Fruit fly (Drosophila melanogaster) whole organism, prepupa: ENCODE data around the gene Glg1.

Source experiments
- Blimp-1 ChIP-seq: fragments of 200-800 bp; sonication (Bioruptor generic); optimal IDR thresholded peaks from 3 replicates; lab custom pipeline; 2017; ENCODE audit warnings: missing biosample characterization, missing genetic modification characterization, mild to moderate bottlenecking, moderate library complexity, missing genetic modification reagents
- CG10631 ChIP-seq: fragments of 200-800 bp; sonication (Bioruptor generic); optimal IDR thresholded peaks from 2 replicates; lab custom pipeline; 2016; ENCODE audit warnings: missing biosample characterization, missing genetic modification characterization
- CG10669 ChIP-seq: fragments of 200-800 bp; sonication (Bioruptor generic); optimal IDR thresholded peaks from 3 replicates; lab custom pipeline; 2018; ENCODE audit warnings: missing biosample characterization, mild to moderate bottlenecking, missing genetic modification characterization, moderate library complexity
- CG11294 ChIP-seq: fragments of 200-800 bp; sonication (Bioruptor generic); IDR thresholded peaks from 2 replicates; pipeline ENCODE4 v1.3.6; 2022; ENCODE audit warnings: missing biosample characterization, missing genetic modification characterization
- CG11902 ChIP-seq: fragments of 200-800 bp; sonication (Bioruptor generic); optimal IDR thresholded peaks from 3 replicates; lab custom pipeline; 2016; ENCODE audit warnings: missing biosample characterization, missing genetic modification characterization
- CG16779 ChIP-seq: fragments of 200-800 bp; sonication (Bioruptor generic); optimal IDR thresholded peaks from 3 replicates; lab custom pipeline; 2017; ENCODE audit warnings: missing biosample characterization, mild to moderate bottlenecking, missing genetic modification characterization
- CG3032 ChIP-seq: fragments of 200-800 bp; optimal IDR thresholded peaks from 2 replicates; lab custom pipeline; 2019; ENCODE audit warnings: missing biosample characterization, mild to moderate bottlenecking, missing genetic modification characterization, moderate library complexity
- CG31627 ChIP-seq: fragments of 200-800 bp; sonication (Bioruptor generic); optimal IDR thresholded peaks from 3 replicates; lab custom pipeline; 2016; ENCODE audit warnings: missing biosample characterization, missing genetic modification characterization
- CG34406 ChIP-seq: fragments of 200-800 bp; sonication (Bioruptor generic); optimal IDR thresholded peaks from 3 replicates; lab custom pipeline; 2016; ENCODE audit warnings: missing biosample characterization, missing genetic modification characterization
- CG6163 ChIP-seq: fragments of 200-800 bp; sonication (Bioruptor generic); IDR thresholded peaks from 3 replicates; pipeline ENCODE4 v1.3.6; 2022; ENCODE audit warnings: missing biosample characterization, missing genetic modification characterization
- CG6276 ChIP-seq: fragments of 200-800 bp; sonication (Bioruptor generic); optimal IDR thresholded peaks from 2 replicates; lab custom pipeline; 2017; ENCODE audit warnings: missing biosample characterization, mild to moderate bottlenecking, missing genetic modification characterization
- CG7368 ChIP-seq: fragments of 200-800 bp; sonication (Bioruptor generic); optimal IDR thresholded peaks from 3 replicates; lab custom pipeline; 2016; ENCODE audit warnings: missing biosample characterization, missing genetic modification characterization
- CG8119 ChIP-seq: fragments of 200-800 bp; sonication (Bioruptor generic); IDR thresholded peaks from 3 replicates; pipeline ENCODE4 v1.3.6; 2022; ENCODE audit warnings: missing biosample characterization, missing genetic modification characterization
- CG8319 ChIP-seq: fragments of 200-800 bp; sonication (Bioruptor generic); optimal IDR thresholded peaks from 3 replicates; lab custom pipeline; 2016; ENCODE audit warnings: missing biosample characterization, missing genetic modification characterization
- CG8632 ChIP-seq: fragments of 200-800 bp; sonication (Bioruptor generic); optimal IDR thresholded peaks from 3 replicates; lab custom pipeline; 2016; ENCODE audit warnings: missing biosample characterization, missing genetic modification characterization
- CG9139 ChIP-seq: fragments of 200-800 bp; sonication (Bioruptor generic); optimal IDR thresholded peaks from 3 replicates; lab custom pipeline; 2017; ENCODE audit warnings: missing biosample characterization, mild to moderate bottlenecking, missing genetic modification characterization
- Eip78C ChIP-seq: fragments of 200-800 bp; sonication (Bioruptor generic); peaks from one replicate; lab custom pipeline; 2016; ENCODE audit warnings: missing biosample characterization, missing genetic modification characterization
- Eip93F ChIP-seq: fragments of 200-800 bp; sonication (Bioruptor generic); optimal IDR thresholded peaks from 2 replicates; lab custom pipeline; 2016; ENCODE audit warnings: missing biosample characterization, mild to moderate bottlenecking, missing genetic modification characterization
- Ets21C ChIP-seq: fragments of 200-800 bp; sonication (Bioruptor generic); optimal IDR thresholded peaks from 3 replicates; lab custom pipeline; 2016; ENCODE audit warnings: missing biosample characterization, missing genetic modification characterization
- Ets96B ChIP-seq: fragments of 200-800 bp; optimal IDR thresholded peaks from 2 replicates; lab custom pipeline; 2019; ENCODE audit warnings: missing biosample characterization, mild to moderate bottlenecking, missing genetic modification characterization, moderate library complexity
- Gug ChIP-seq: fragments of 200-800 bp; sonication (Bioruptor generic); IDR thresholded peaks from 2 replicates; pipeline ENCODE4 v1.3.6; 2022; ENCODE audit warnings: missing biosample characterization, missing genetic modification characterization
- Hr38 ChIP-seq: sonication (Bioruptor generic); optimal IDR thresholded peaks from 2 replicates; lab custom pipeline; 2016; ENCODE audit warnings: missing biosample characterization, missing genetic modification characterization
- Hr39 ChIP-seq: fragments of 200-800 bp; sonication (Bioruptor generic); optimal IDR thresholded peaks from 2 replicates; lab custom pipeline; 2016; ENCODE audit warnings: missing biosample characterization, missing genetic modification characterization
- Hr4 ChIP-seq: fragments of 200-800 bp; sonication (Bioruptor generic); optimal IDR thresholded peaks from 3 replicates; lab custom pipeline; 2016; ENCODE audit warnings: missing biosample characterization, missing genetic modification characterization
- Lpt ChIP-seq: fragments of 200-800 bp; sonication (Bioruptor generic); optimal IDR thresholded peaks from 3 replicates; lab custom pipeline; 2016; ENCODE audit warnings: missing biosample characterization, missing genetic modification characterization
- Met ChIP-seq: fragments of 200-800 bp; sonication (Bioruptor generic); optimal IDR thresholded peaks from 3 replicates; lab custom pipeline; 2016; ENCODE audit warnings: missing biosample characterization, missing genetic modification characterization
- OdsH ChIP-seq: fragments of 200-800 bp; sonication (Bioruptor generic); optimal IDR thresholded peaks from 3 replicates; lab custom pipeline; 2016; ENCODE audit warnings: missing biosample characterization, missing genetic modification characterization
- Sox102F ChIP-seq: fragments of 200-800 bp; sonication (Bioruptor generic); optimal IDR thresholded peaks from 2 replicates; lab custom pipeline; 2016; ENCODE audit warnings: missing biosample characterization, mild to moderate bottlenecking, missing genetic modification characterization
- Sox15 ChIP-seq: fragments of 200-800 bp; sonication (Bioruptor generic); optimal IDR thresholded peaks from 3 replicates; lab custom pipeline; 2016; ENCODE audit warnings: missing biosample characterization, missing genetic modification characterization
- achi ChIP-seq: fragments of 200-800 bp; sonication (Bioruptor generic); optimal IDR thresholded peaks from 3 replicates; lab custom pipeline; 2016; ENCODE audit warnings: missing biosample characterization, missing genetic modification characterization
- cyc ChIP-seq: fragments of 200-800 bp; sonication (Bioruptor generic); optimal IDR thresholded peaks from 3 replicates; lab custom pipeline; 2016; ENCODE audit warnings: missing biosample characterization, missing genetic modification characterization
- dac ChIP-seq: fragments of 200-800 bp; sonication (Bioruptor generic); optimal IDR thresholded peaks from 2 replicates; lab custom pipeline; 2017; ENCODE audit warnings: missing biosample characterization, mild to moderate bottlenecking, missing genetic modification characterization
- esn ChIP-seq: fragments of 200-800 bp; sonication (Bioruptor generic); optimal IDR thresholded peaks from 2 replicates; lab custom pipeline; 2016; ENCODE audit warnings: missing biosample characterization, mild to moderate bottlenecking, missing genetic modification characterization, moderate library complexity
- fd59A ChIP-seq: fragments of 200-800 bp; sonication (Bioruptor generic); optimal IDR thresholded peaks from 2 replicates; lab custom pipeline; 2017; ENCODE audit warnings: missing biosample characterization, mild to moderate bottlenecking, missing genetic modification characterization, missing genetic modification reagents
- lz ChIP-seq: fragments of 200-800 bp; sonication (Bioruptor generic); optimal IDR thresholded peaks from 3 replicates; lab custom pipeline; 2016; ENCODE audit warnings: missing biosample characterization, missing genetic modification characterization
- pdm3 ChIP-seq: fragments of 200-800 bp; sonication (Bioruptor generic); optimal IDR thresholded peaks from 3 replicates; lab custom pipeline; 2016; ENCODE audit warnings: missing biosample characterization, missing genetic modification characterization
- salr ChIP-seq, 2 experiments: fragments of 200-800 bp; sonication (Bioruptor generic); optimal IDR thresholded peaks; 3 replicates each; lab custom pipeline; 2016 to 2018; ENCODE audit warnings: missing biosample characterization in 2 of 2, missing genetic modification characterization in 2 of 2, mild to moderate bottlenecking in 1 of 2
- spab ChIP-seq: fragments of 200-800 bp; sonication (Bioruptor generic); optimal IDR thresholded peaks from 2 replicates; lab custom pipeline; 2017; ENCODE audit warnings: missing biosample characterization, mild to moderate bottlenecking, missing genetic modification characterization, missing genetic modification reagents
- vri ChIP-seq: fragments of 200-800 bp; sonication (Bioruptor generic); optimal IDR thresholded peaks from 3 replicates; lab custom pipeline; 2016; ENCODE audit warnings: missing biosample characterization, mild to moderate bottlenecking, missing genetic modification characterization

Glg1 gene

DNA sequence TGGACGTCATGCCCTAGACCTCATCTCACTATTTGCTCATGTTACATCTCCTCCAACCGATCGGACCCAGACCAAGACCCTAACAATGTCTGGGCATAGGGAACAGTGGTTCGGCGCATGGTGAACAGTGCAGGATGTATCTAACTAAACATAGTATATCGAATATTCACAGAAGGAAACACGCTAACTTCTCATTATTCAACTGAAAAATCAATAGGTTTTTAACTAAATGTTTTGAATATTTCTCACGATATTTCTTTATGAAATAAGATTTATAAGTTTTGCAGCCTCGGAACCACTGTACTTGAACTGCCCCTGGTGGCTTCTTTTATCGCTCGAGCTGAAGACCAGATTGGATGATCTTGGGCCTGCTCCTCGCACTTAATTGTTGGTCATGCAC is 53.7 kb downstream of the Glg1 start (continued):
- TF ChIP-seq Sox15 (no peak), esn (peak; percentile 21), Hr38 (GFP tag; lab: Kevin White, UChicago) (no peak), Gug (GFP tag; lab: Robert Waterston, UW) (no peak), CG8119 (GFP tag; lab: Robert Waterston, UW) (peak; percentile 45; the same call in 1 of the 3 replicates), dac (GFP tag; lab: Kevin White, UChicago) (no peak), Lpt (GFP tag; lab: Kevin White, UChicago) (no peak), Blimp-1 (no peak), Eip93F (GFP tag; lab: Kevin White, UChicago) (no peak), OdsH (GFP tag; lab: Kevin White, UChicago) (peak; percentile 35), Sox102F (GFP tag; lab: Kevin White, UChicago) (peak; percentile 17), pdm3 (GFP tag; lab: Kevin White, UChicago) (peak; percentile 59), CG9139 (GFP tag; lab: Kevin White, UChicago) (peak; percentile 36), Hr4 (peak; percentile 35), salr (GFP tag; optimal IDR thresholded peaks at IDR 0.05; lab: Kevin White, UChicago) (peak; percentile 20 to 27), CG10631 (GFP tag; lab: Kevin White, UChicago) (peak; percentile 62), CG31627 (GFP tag; lab: Kevin White, UChicago) (no peak), Met (GFP tag; lab: Kevin White, UChicago) (peak; percentile 21), CG34406 (GFP tag; lab: Kevin White, UChicago) (peak; percentile 40), Ets96B (tag; lab: Kevin White, UChicago) (peak; percentile 73), CG3032 (peak; percentile 54), CG8632 (peak; percentile 31), CG7368 (GFP tag; lab: Kevin White, UChicago) (peak; percentile 21), CG6163 (peak; percentile 75), CG6276 (no peak), Ets21C (no peak)
- TF ChIP-seq, all 60 proteins: peak for 38

DNA sequence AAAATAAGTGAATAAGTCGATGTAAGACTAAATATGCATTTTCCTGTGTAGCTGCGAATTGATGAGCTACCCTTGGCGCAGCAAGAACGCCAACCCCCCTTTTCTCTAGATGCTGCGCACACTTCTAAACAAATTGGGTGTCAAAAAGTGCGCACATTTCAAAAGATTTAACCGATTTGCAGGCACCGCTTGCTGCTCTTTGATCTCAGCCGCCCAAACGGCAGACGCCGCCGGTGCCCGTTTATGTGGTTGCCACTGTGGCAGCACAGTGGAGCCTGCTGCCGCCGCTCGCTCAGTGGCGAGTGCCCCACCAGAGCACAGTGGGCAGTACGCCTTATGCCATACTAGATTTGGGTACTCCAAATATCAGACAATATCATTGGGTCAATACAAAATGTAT is 56.9 kb downstream of the Glg1 start:
- TF ChIP-seq lz (GFP tag; lab: Kevin White, UChicago) (no peak), Eip78C (GFP tag; lab: Kevin White, UChicago) (peak; percentile 16)

DNA sequence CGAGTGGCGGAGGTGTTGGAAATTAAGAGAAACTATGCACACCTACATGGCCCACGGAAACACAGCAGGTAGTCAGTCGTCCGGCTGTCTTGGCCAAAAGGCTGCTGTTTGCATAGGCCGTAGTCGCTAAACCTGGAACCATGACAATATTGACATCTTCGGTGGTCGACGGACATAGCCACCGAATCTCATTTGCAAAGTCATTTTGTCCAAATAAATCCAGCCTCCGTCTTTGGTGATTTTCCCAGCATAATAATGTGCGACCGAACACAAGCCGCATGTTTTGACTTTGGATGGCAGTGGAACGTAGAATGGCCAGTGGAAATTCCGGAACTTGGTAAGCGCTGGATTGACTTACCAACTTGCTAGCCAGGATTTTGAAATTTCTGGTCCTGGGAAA is 58.0 kb downstream of the Glg1 start:
- no peak for TF ChIP-seq spab
- no peak for TF ChIP-seq Hr39 (GFP tag; lab: Kevin White, UChicago)
- TF ChIP-seq Ets96B (tag; lab: Kevin White, UChicago): no peak
- no peak for TF ChIP-seq cyc
- no peak for TF ChIP-seq Sox102F (GFP tag; lab: Kevin White, UChicago)
- no peak for TF ChIP-seq Blimp-1
- TF ChIP-seq CG8319: no peak
- no peak for TF ChIP-seq vri (GFP tag; lab: Kevin White, UChicago)
- TF ChIP-seq achi (GFP tag; lab: Kevin White, UChicago): no peak
- TF ChIP-seq CG11902 (GFP tag; lab: Kevin White, UChicago): no peak
- no peak for TF ChIP-seq fd59A (GFP tag; lab: Kevin White, UChicago)
- TF ChIP-seq CG16779 (tag; lab: Kevin White, UChicago): no peak
- no peak for TF ChIP-seq Eip93F (GFP tag; lab: Kevin White, UChicago)
- TF ChIP-seq CG6276: no peak
- TF ChIP-seq CG11294 (GFP tag; lab: Robert Waterston, UW): no peak
- no peak for TF ChIP-seq Lpt (GFP tag; lab: Kevin White, UChicago)
- TF ChIP-seq CG10631 (GFP tag; lab: Kevin White, UChicago): no peak
- TF ChIP-seq CG10669: no peak
